Worm (Caenorhabditis elegans): Measurements from ENCODE around the gene srx-26.

DNA sequence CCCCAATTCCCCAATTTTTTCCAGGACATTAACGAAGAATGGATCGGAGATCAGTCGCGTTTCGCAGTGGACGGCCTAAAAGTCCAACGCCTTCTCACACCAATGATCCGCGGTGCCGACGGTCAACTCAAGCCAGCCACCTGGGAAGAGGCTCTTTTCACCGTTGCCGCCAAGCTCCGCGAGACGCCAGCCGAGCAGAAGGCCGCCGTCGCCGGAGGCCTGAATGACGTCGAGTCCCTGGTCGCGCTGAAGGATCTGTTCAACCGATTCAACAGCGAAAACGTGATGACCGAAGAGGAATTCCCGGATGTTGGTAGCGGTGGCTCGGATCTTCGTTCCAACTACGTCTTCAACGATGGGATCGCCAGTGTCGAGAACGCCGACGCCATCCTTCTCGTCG is 50.0 kb downstream of the srx-26 start:
- TF ChIP-seq fos-1 (tag; optimal IDR thresholded peaks at IDR 0.05): no peak
- no peak for TF ChIP-seq snpc-4 (tag; optimal IDR thresholded peaks at IDR 0.05)
- no peak for TF ChIP-seq hpl-2 (GFP tag; optimal IDR thresholded peaks at IDR 0.05)
- TF ChIP-seq ztf-11 (tag; optimal IDR thresholded peaks at IDR 0.05): no peak
- TF ChIP-seq mep-1 (tag; optimal IDR thresholded peaks at IDR 0.05): no peak
